Worm (Caenorhabditis elegans): ENCODE measurements around the gene F55H2.8.

The F55H2.8 gene

DNA sequence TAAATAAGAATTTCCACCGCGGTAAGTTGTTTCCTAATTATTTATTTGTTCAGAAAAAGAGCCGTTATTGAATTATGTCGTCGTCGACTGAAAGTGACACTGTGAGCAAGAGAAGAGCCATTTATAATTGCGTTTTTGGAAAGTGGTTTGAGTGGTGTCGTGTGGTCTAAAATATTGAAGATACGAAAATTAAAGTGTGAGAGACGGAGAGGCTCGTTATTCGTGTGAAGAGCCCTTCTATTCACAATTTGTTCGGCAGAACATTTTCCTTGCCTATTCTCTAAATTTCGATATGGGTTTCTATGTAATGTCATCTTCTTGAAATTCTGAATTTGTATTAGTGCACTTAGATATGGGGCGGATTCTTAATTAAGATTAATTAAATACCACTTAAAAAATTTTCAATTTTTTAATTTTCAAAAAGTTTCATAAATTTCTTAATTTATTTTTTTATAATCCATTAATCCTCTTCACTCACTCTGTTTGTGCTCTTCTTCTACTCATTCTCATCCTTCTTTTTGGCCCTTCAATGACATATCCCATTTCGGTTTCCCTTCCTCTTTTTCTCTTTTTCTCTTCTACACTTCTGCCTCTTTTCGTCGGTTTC, 3.8 kb upstream of the F55H2.8 start (continued):
- TF ChIP-seq fkh-3 (tag; optimal IDR thresholded peaks at IDR 0.05): no peak
- TF ChIP-seq unc-62 (GFP tag; optimal IDR thresholded peaks at IDR 0.05): no peak
- no peak for TF ChIP-seq ekl-4 (GFP tag; IDR thresholded peaks at IDR 0.05)
- TF ChIP-seq hmg-20 (GFP tag; IDR thresholded peaks at IDR 0.05): no peak
- TF ChIP-seq F57C9.4 (tag; optimal IDR thresholded peaks at IDR 0.05): no peak
- no peak for TF ChIP-seq Y95B8A.8 (GFP tag; IDR thresholded peaks at IDR 0.05)
- peak; percentile 90 for TF ChIP-seq repo-1 (tag; optimal IDR thresholded peaks at IDR 0.05)
- no peak for TF ChIP-seq efl-1 (GFP tag; optimal IDR thresholded peaks at IDR 0.05)
- TF ChIP-seq Y79H2A.3 (GFP tag; conservative IDR thresholded peaks at IDR 0.05): no peak
- TF ChIP-seq atf-7 (tag; optimal IDR thresholded peaks at IDR 0.05): peak; percentile 51
- peak; percentile 65 for TF ChIP-seq B0336.3 (GFP tag; IDR thresholded peaks at IDR 0.05)
- TF ChIP-seq B0261.1 (tag; optimal IDR thresholded peaks at IDR 0.05): no peak
- TF ChIP-seq F22D6.2 (tag; optimal IDR thresholded peaks at IDR 0.05): no peak
- no peak for TF ChIP-seq let-526 (GFP tag; IDR thresholded peaks at IDR 0.05)
- TF ChIP-seq F37B4.10 (GFP tag; IDR thresholded peaks at IDR 0.05): 0 out of 2 replicates have a peak, but pooled peaks have one; percentile 54
- no peak; the same call in 1 of the 2 replicates for TF ChIP-seq nfyb-1 (GFP tag; IDR thresholded peaks at IDR 0.05)
- TF ChIP-seq madf-8 (GFP tag; conservative IDR thresholded peaks at IDR 0.05): no peak
- no peak for TF ChIP-seq rpc-1 (optimal IDR thresholded peaks at IDR 0.05)
- no peak for TF ChIP-seq rpc-1 (tag; optimal IDR thresholded peaks at IDR 0.05)
- TF ChIP-seq zim-3 (tag; optimal IDR thresholded peaks at IDR 0.05): no peak
- TF ChIP-seq tbx-9 (tag; optimal IDR thresholded peaks at IDR 0.05; ENCODE audit: borderline replicate concordance): no peak
- no peak for TF ChIP-seq snpc-3.4 (tag; optimal IDR thresholded peaks at IDR 0.05)
- no peak for TF ChIP-seq zfh-2 (GFP tag; conservative IDR thresholded peaks at IDR 0.05)
- TF ChIP-seq lin-35 (GFP tag; optimal IDR thresholded peaks at IDR 0.05): peak in 1 of 3 experiments; percentile 51
- TF ChIP-seq nhr-80 (tag; optimal IDR thresholded peaks at IDR 0.05): no peak
- no peak for TF ChIP-seq F23B12.7 (tag; optimal IDR thresholded peaks at IDR 0.05; ENCODE audit: insufficient read depth)
- peak; percentile 38 for TF ChIP-seq him-1 (tag; optimal IDR thresholded peaks at IDR 0.05)
- 0 out of 2 replicates have a peak, but pooled peaks have one; percentile 43 for TF ChIP-seq B0019.2 (GFP tag; conservative IDR thresholded peaks at IDR 0.05)
- 0 out of 2 replicates have a peak, but pooled peaks have one; percentile 29 for TF ChIP-seq madf-3 (GFP tag; IDR thresholded peaks at IDR 0.05)
- TF ChIP-seq die-1 (tag; optimal IDR thresholded peaks at IDR 0.05): no peak
- TF ChIP-seq B0035.1 (tag; optimal IDR thresholded peaks at IDR 0.05): peak; percentile 48
- no peak for TF ChIP-seq lag-1 (GFP tag; IDR thresholded peaks at IDR 0.05)
- TF ChIP-seq Y56A3A.18 (GFP tag; IDR thresholded peaks at IDR 0.05): 0 out of 2 replicates have a peak, but pooled peaks have one; percentile 16
- TF ChIP-seq F39B2.1 (GFP tag; IDR thresholded peaks at IDR 0.05): no peak
- TF ChIP-seq snpc-4 (GFP tag; optimal IDR thresholded peaks at IDR 0.05): no peak
- TF ChIP-seq snpc-4 (tag; optimal IDR thresholded peaks at IDR 0.05): peak in 1 of 4 experiments; percentile 57
- TF ChIP-seq F52B5.7 (tag; optimal IDR thresholded peaks at IDR 0.05): peak; percentile 73
- no peak for TF ChIP-seq nhr-90 (tag; optimal IDR thresholded peaks at IDR 0.05)
- no peak for TF ChIP-seq dpl-1 (GFP tag; optimal IDR thresholded peaks at IDR 0.05)
- TF ChIP-seq dpff-1 (tag; optimal IDR thresholded peaks at IDR 0.05): no peak
- no peak for TF ChIP-seq mxl-1 (tag; optimal IDR thresholded peaks at IDR 0.05)
- TF ChIP-seq ztf-3 (GFP tag; optimal IDR thresholded peaks at IDR 0.05): no peak
- TF ChIP-seq mcd-1 (GFP tag; IDR thresholded peaks at IDR 0.05): 0 out of 2 replicates have a peak, but pooled peaks have one; percentile 19
- peak; percentile 49 for TF ChIP-seq madf-6 (GFP tag; IDR thresholded peaks at IDR 0.05)
- no peak for TF ChIP-seq T26A5.8 (tag; optimal IDR thresholded peaks at IDR 0.05)
- no peak for TF ChIP-seq bed-1 (GFP tag; IDR thresholded peaks at IDR 0.05)
- TF ChIP-seq Y67H2A.10 (GFP tag; conservative IDR thresholded peaks at IDR 0.05): no peak
- peak; percentile 10 for TF ChIP-seq ZK185.1 (tag; optimal IDR thresholded peaks at IDR 0.05; ENCODE audit: poor library complexity, severe bottlenecking)
- TF ChIP-seq aptf-2 (GFP tag; conservative IDR thresholded peaks at IDR 0.05): no peak

Data from whole organism, young adult.